Comparison of ENCODE assay signal across 3 worm cellular contexts in genomic region chrV:11314025-11314880, ce11.
TF ChIP-seq lines count a peak whose summit lies in the region.

No protein-coding gene starts in this region.

TF ChIP-seq in whole organism, L1 larva, 84 proteins besides CTCF, POLR2A, EP300 and RAD21 (continued from another document and continues in another):
- TF ChIP-seq nhr-28 (tag; optimal IDR thresholded peaks at IDR 0.05; lab: Kevin White, UChicago) (no peak), ceh-82 (tag; optimal IDR thresholded peaks at IDR 0.05; lab: Kevin White, UChicago) (peak; percentile 75 to 86 (median 79)), mab-9 (GFP tag; IDR thresholded peaks at IDR 0.05; lab: Robert Waterston, UW) (no peak), lin-14 (GFP tag; optimal IDR thresholded peaks at IDR 0.05; lab: Kevin White, UChicago) (peak; percentile 68), sptf-1 (tag; optimal IDR thresholded peaks at IDR 0.05; lab: Kevin White, UChicago) (no peak), sup-37 (GFP tag; optimal IDR thresholded peaks at IDR 0.05; lab: Kevin White, UChicago) (peak; percentile 52), hpl-2 (GFP tag; optimal IDR thresholded peaks at IDR 0.05; lab: Kevin White, UChicago) (peak; percentile 5), nhr-19 (GFP tag; conservative IDR thresholded peaks at IDR 0.05; lab: Robert Waterston, UW) (peak; percentile 78), elt-3 (tag; optimal IDR thresholded peaks at IDR 0.05; lab: Kevin White, UChicago) (peak in 2 of 6 experiments; percentile 77 to 82), unc-30 (tag; optimal IDR thresholded peaks at IDR 0.05; lab: Kevin White, UChicago) (no peak), nhr-90 (tag; optimal IDR thresholded peaks at IDR 0.05; lab: Kevin White, UChicago; ENCODE audit: poor library complexity) (peak; percentile 84), unc-62 (GFP tag; optimal IDR thresholded peaks at IDR 0.05; lab: Kevin White, UChicago) (no peak), ets-5 (GFP tag; IDR thresholded peaks at IDR 0.05; lab: Robert Waterston, UW) (no peak), lsy-2 (tag; optimal IDR thresholded peaks at IDR 0.05; lab: Kevin White, UChicago) (peak; percentile 62 to 81), efl-3 (GFP tag; optimal IDR thresholded peaks at IDR 0.05; lab: Kevin White, UChicago) (peak; percentile 64), ama-1 (optimal IDR thresholded peaks at IDR 0.05; lab: Kevin White, UChicago) (no peak), ces-1 (GFP tag; optimal IDR thresholded peaks at IDR 0.05; lab: Kevin White, UChicago) (no peak), ceh-8 (GFP tag; optimal IDR thresholded peaks at IDR 0.05; lab: Kevin White, UChicago) (peak; percentile 45), swsn-7 (tag; optimal IDR thresholded peaks at IDR 0.05; lab: Kevin White, UChicago) (peak; percentile 69), nhr-20 (tag; optimal IDR thresholded peaks at IDR 0.05; lab: Kevin White, UChicago) (peak; percentile 83), rnt-1 (tag; optimal IDR thresholded peaks at IDR 0.05; lab: Kevin White, UChicago) (peak; percentile 82), nhr-85 (tag; lab: Kevin White, UChicago) (peak; percentile 81), unc-98 (GFP tag; IDR thresholded peaks at IDR 0.05; lab: Robert Waterston, UW) (no peak), hlh-17 (GFP tag; optimal IDR thresholded peaks at IDR 0.05; lab: Kevin White, UChicago; ENCODE audit: borderline replicate concordance) (no peak), lin-35 (GFP tag; optimal IDR thresholded peaks at IDR 0.05; lab: Kevin White, UChicago) (peak; percentile 42 to 82), vab-15 (tag; optimal IDR thresholded peaks at IDR 0.05; lab: Kevin White, UChicago) (peak; percentile 70), ztf-4 (tag; optimal IDR thresholded peaks at IDR 0.05; lab: Kevin White, UChicago) (peak; percentile 8), ceh-90 (tag; optimal IDR thresholded peaks at IDR 0.05; lab: Kevin White, UChicago) (no peak), pax-3 (tag; optimal IDR thresholded peaks at IDR 0.05; lab: Kevin White, UChicago) (peak; percentile 35), irx-1 (tag; optimal IDR thresholded peaks at IDR 0.05; lab: Kevin White, UChicago) (peak; percentile 57), pag-3 (tag; optimal IDR thresholded peaks at IDR 0.05; lab: Kevin White, UChicago; ENCODE audit: borderline replicate concordance, insufficient read depth) (no peak), grh-1 (GFP tag; IDR thresholded peaks at IDR 0.05; lab: Robert Waterston, UW) (peak; percentile 65), nhr-11 (tag; optimal IDR thresholded peaks at IDR 0.05; lab: Kevin White, UChicago) (no peak), nhr-77 (tag; optimal IDR thresholded peaks at IDR 0.05; lab: Kevin White, UChicago) (peak; percentile 74), pqm-1 (tag; optimal IDR thresholded peaks at IDR 0.05; lab: Kevin White, UChicago) (no peak), skn-1 (tag; optimal IDR thresholded peaks at IDR 0.05; lab: Kevin White, UChicago) (peak; percentile 66), hlh-4 (tag; optimal IDR thresholded peaks at IDR 0.05; lab: Kevin White, UChicago) (no peak), alr-1 (tag; optimal IDR thresholded peaks at IDR 0.05; lab: Kevin White, UChicago; ENCODE audit: borderline replicate concordance) (no peak), fkh-8 (tag; optimal IDR thresholded peaks at IDR 0.05; lab: Kevin White, UChicago) (no peak), egl-27 (tag; optimal IDR thresholded peaks at IDR 0.05; lab: Kevin White, UChicago) (no peak), ceh-88 (GFP tag; IDR thresholded peaks at IDR 0.05; lab: Robert Waterston, UW) (no peak), nhr-84 (tag; optimal IDR thresholded peaks at IDR 0.05; lab: Kevin White, UChicago) (no peak), fkh-10 (GFP tag; optimal IDR thresholded peaks at IDR 0.05; lab: Kevin White, UChicago) (peak; percentile 7), C04F5.9 (tag; optimal IDR thresholded peaks at IDR 0.05; lab: Kevin White, UChicago) (no peak)

TF ChIP-seq in whole organism, L3 larva, 47 proteins besides CTCF, POLR2A, EP300 and RAD21 (continued from another document):
- TF ChIP-seq eor-1 (tag; optimal IDR thresholded peaks at IDR 0.05; lab: Kevin White, UChicago), result no peak
- peak; percentile 55 for TF ChIP-seq jun-1 (tag; optimal IDR thresholded peaks at IDR 0.05; lab: Kevin White, UChicago)
- TF ChIP-seq unc-39 (tag; optimal IDR thresholded peaks at IDR 0.05; lab: Kevin White, UChicago), result no peak
- peak; percentile 67 for TF ChIP-seq egl-5 (tag; optimal IDR thresholded peaks at IDR 0.05; lab: Kevin White, UChicago)
- no peak for TF ChIP-seq nhr-237 (tag; optimal IDR thresholded peaks at IDR 0.05; lab: Kevin White, UChicago)
- TF ChIP-seq lin-15B (tag; optimal IDR thresholded peaks at IDR 0.05; lab: Kevin White, UChicago), result peak; percentile 24
- TF ChIP-seq ztf-11 (tag; optimal IDR thresholded peaks at IDR 0.05; lab: Kevin White, UChicago), result peak; percentile 52
- TF ChIP-seq R02D3.7 (tag; optimal IDR thresholded peaks at IDR 0.05; lab: Kevin White, UChicago), result peak; percentile 36
- TF ChIP-seq lsy-12 (tag; optimal IDR thresholded peaks at IDR 0.05; lab: Kevin White, UChicago), result peak; percentile 80
- TF ChIP-seq skn-1 (tag; optimal IDR thresholded peaks at IDR 0.05; lab: Kevin White, UChicago), result peak; percentile 60
- peak; percentile 53 for TF ChIP-seq nfya-1 (tag; optimal IDR thresholded peaks at IDR 0.05; lab: Kevin White, UChicago; ENCODE audit: insufficient read depth)
- TF ChIP-seq mml-1 (tag; optimal IDR thresholded peaks at IDR 0.05; lab: Kevin White, UChicago), result peak; percentile 57
- TF ChIP-seq fos-1 (tag; optimal IDR thresholded peaks at IDR 0.05; lab: Kevin White, UChicago), result peak; percentile 74
- peak; percentile 76 for TF ChIP-seq nhr-23 (tag; optimal IDR thresholded peaks at IDR 0.05; lab: Kevin White, UChicago)
- TF ChIP-seq ztf-4 (tag; optimal IDR thresholded peaks at IDR 0.05; lab: Kevin White, UChicago), result peak; percentile 18
- TF ChIP-seq unc-62 (GFP tag; optimal IDR thresholded peaks at IDR 0.05; lab: Kevin White, UChicago), result peak; percentile 75

TF ChIP-seq in whole organism, young adult, 124 proteins besides CTCF, POLR2A, EP300 and RAD21 (continued from another document and continues in another):
- TF ChIP-seq B0019.2 (GFP tag; conservative IDR thresholded peaks at IDR 0.05; lab: Robert Waterston, UW) (peak; percentile 87), Y53G8AR.9 (GFP tag; conservative IDR thresholded peaks at IDR 0.05; lab: Robert Waterston, UW) (peak; percentile 96), T07F8.4 (tag; optimal IDR thresholded peaks at IDR 0.05; lab: Kevin White, UChicago) (peak; percentile 96), K12H6.12 (tag; optimal IDR thresholded peaks at IDR 0.05; lab: Kevin White, UChicago) (peak; percentile 90), ceh-58 (GFP tag; IDR thresholded peaks at IDR 0.05; lab: Robert Waterston, UW) (peak; percentile 99), Y56A3A.18 (GFP tag; IDR thresholded peaks at IDR 0.05; lab: Robert Waterston, UW) (peak; percentile 99), attf-6 (GFP tag; IDR thresholded peaks at IDR 0.05; lab: Robert Waterston, UW) (peak; percentile 88), lin-54 (GFP tag; optimal IDR thresholded peaks at IDR 0.05; lab: Kevin White, UChicago) (peak; percentile 89), athp-1 (tag; optimal IDR thresholded peaks at IDR 0.05; lab: Kevin White, UChicago) (peak; percentile 98), unc-62 (GFP tag; optimal IDR thresholded peaks at IDR 0.05; lab: Kevin White, UChicago) (peak; percentile 25), lir-1 (GFP tag; conservative IDR thresholded peaks at IDR 0.05; lab: Robert Waterston, UW) (peak; percentile 83), ccch-3 (GFP tag; optimal IDR thresholded peaks at IDR 0.05; lab: Kevin White, UChicago) (peak; percentile 90), snpc-1.3 (tag; optimal IDR thresholded peaks at IDR 0.05; lab: Kevin White, UChicago; ENCODE audit: insufficient read depth) (peak; percentile 97), mcd-1 (GFP tag; IDR thresholded peaks at IDR 0.05; lab: Robert Waterston, UW) (peak; percentile 86), tbp1 (GFP tag; optimal IDR thresholded peaks at IDR 0.05; lab: Kevin White, UChicago) (peak; percentile 100), sea-2 (GFP tag; IDR thresholded peaks at IDR 0.05; lab: Robert Waterston, UW) (peak; percentile 94), lag-1 (GFP tag; IDR thresholded peaks at IDR 0.05; lab: Robert Waterston, UW) (0 out of 2 replicates have a peak, but pooled peaks have one; percentile 71), mel-28 (tag; optimal IDR thresholded peaks at IDR 0.05; lab: Kevin White, UChicago; ENCODE audit: borderline replicate concordance) (peak; percentile 89), F57C9.4 (tag; optimal IDR thresholded peaks at IDR 0.05; lab: Kevin White, UChicago) (peak; percentile 96), dpl-1 (GFP tag; optimal IDR thresholded peaks at IDR 0.05; lab: Kevin White, UChicago) (peak; percentile 61), rec-8 (tag; optimal IDR thresholded peaks at IDR 0.05; lab: Kevin White, UChicago) (peak; percentile 94 to 98), F22D6.2 (tag; optimal IDR thresholded peaks at IDR 0.05; lab: Kevin White, UChicago) (peak; percentile 71), ceh-79 (tag; optimal IDR thresholded peaks at IDR 0.05; lab: Kevin White, UChicago) (peak; percentile 99), F37B4.10 (GFP tag; IDR thresholded peaks at IDR 0.05; lab: Robert Waterston, UW) (peak; percentile 98; the same call in 1 of the 2 replicates), C17E4.6 (GFP tag; IDR thresholded peaks at IDR 0.05; lab: Robert Waterston, UW) (peak; percentile 94), ceh-27 (GFP tag; optimal IDR thresholded peaks at IDR 0.05; lab: Kevin White, UChicago) (peak; percentile 99), ceh-100 (GFP tag; IDR thresholded peaks at IDR 0.05; lab: Robert Waterston, UW) (peak; percentile 86), Y95B8A.8 (GFP tag; IDR thresholded peaks at IDR 0.05; lab: Robert Waterston, UW) (peak; percentile 94), lsl-1 (GFP tag; optimal IDR thresholded peaks at IDR 0.05; lab: Kevin White, UChicago) (peak; percentile 74), D2030.7 (GFP tag; IDR thresholded peaks at IDR 0.05; lab: Robert Waterston, UW) (peak; percentile 92), repo-1 (tag; optimal IDR thresholded peaks at IDR 0.05; lab: Kevin White, UChicago) (peak; percentile 97), nhr-27 (tag; optimal IDR thresholded peaks at IDR 0.05; lab: Kevin White, UChicago) (peak; percentile 99), bed-1 (GFP tag; IDR thresholded peaks at IDR 0.05; lab: Robert Waterston, UW) (peak; percentile 98), nhr-120 (GFP tag; IDR thresholded peaks at IDR 0.05; lab: Robert Waterston, UW) (peak; percentile 99), B0035.1 (tag; optimal IDR thresholded peaks at IDR 0.05; lab: Kevin White, UChicago) (peak; percentile 92), fkh-3 (tag; optimal IDR thresholded peaks at IDR 0.05; lab: Kevin White, UChicago) (peak; percentile 99), ets-4 (GFP tag; optimal IDR thresholded peaks at IDR 0.05; lab: Kevin White, UChicago) (peak; percentile 99), lin-26 (GFP tag; IDR thresholded peaks at IDR 0.05; lab: Robert Waterston, UW) (peak; percentile 100), dpff-1 (tag; optimal IDR thresholded peaks at IDR 0.05; lab: Kevin White, UChicago) (peak; percentile 89), tbx-9 (tag; optimal IDR thresholded peaks at IDR 0.05; lab: Kevin White, UChicago; ENCODE audit: borderline replicate concordance) (peak; percentile 98), B0336.3 (GFP tag; IDR thresholded peaks at IDR 0.05; lab: Robert Waterston, UW) (peak; percentile 97), Y53F4B.3 (GFP tag; IDR thresholded peaks at IDR 0.05; lab: Robert Waterston, UW) (peak; percentile 84), efl-1 (GFP tag; optimal IDR thresholded peaks at IDR 0.05; lab: Kevin White, UChicago) (peak; percentile 53), snpc-1.1 (tag; optimal IDR thresholded peaks at IDR 0.05; lab: Kevin White, UChicago; ENCODE audit: insufficient read depth) (peak; percentile 87), gei-17 (GFP tag; optimal IDR thresholded peaks at IDR 0.05; lab: Kevin White, UChicago) (peak; percentile 87), pha-4 (tag; optimal IDR thresholded peaks at IDR 0.05; lab: Kevin White, UChicago) (no peak), hmg-1.2 (GFP tag; IDR thresholded peaks at IDR 0.05; lab: Robert Waterston, UW) (peak; percentile 90), zim-3 (tag; optimal IDR thresholded peaks at IDR 0.05; lab: Kevin White, UChicago) (peak; percentile 99), egl-18 (GFP tag; IDR thresholded peaks at IDR 0.05; lab: Robert Waterston, UW) (peak; percentile 92), lin-35 (GFP tag; optimal IDR thresholded peaks at IDR 0.05; lab: Kevin White, UChicago) (peak; percentile 22 to 87 (median 61)), sdz-38 (tag; optimal IDR thresholded peaks at IDR 0.05; lab: Kevin White, UChicago) (peak; percentile 57), snpc-4 (GFP tag; optimal IDR thresholded peaks at IDR 0.05; lab: Kevin White, UChicago) (peak; percentile 87), snpc-4 (tag; optimal IDR thresholded peaks at IDR 0.05; lab: Kevin White, UChicago) (peak; percentile 68 to 91 (median 88)), K11D2.4 (GFP tag; IDR thresholded peaks at IDR 0.05; lab: Robert Waterston, UW) (peak; percentile 89), F57A8.1 (GFP tag; optimal IDR thresholded peaks at IDR 0.05; lab: Kevin White, UChicago) (peak; percentile 99), nfyb-1 (GFP tag; IDR thresholded peaks at IDR 0.05; lab: Robert Waterston, UW) (peak; percentile 97), pbrm-1 (GFP tag; IDR thresholded peaks at IDR 0.05; lab: Robert Waterston, UW) (peak; percentile 94), madf-3 (GFP tag; IDR thresholded peaks at IDR 0.05; lab: Robert Waterston, UW) (peak; percentile 94), hlh-12 (tag; optimal IDR thresholded peaks at IDR 0.05; lab: Kevin White, UChicago) (peak; percentile 90), F55B11.4 (tag; optimal IDR thresholded peaks at IDR 0.05; lab: Kevin White, UChicago; ENCODE audit: borderline replicate concordance, insufficient read depth) (peak; percentile 25), madf-10 (tag; optimal IDR thresholded peaks at IDR 0.05; lab: Kevin White, UChicago) (peak; percentile 90), snpc-3.4 (tag; optimal IDR thresholded peaks at IDR 0.05; lab: Kevin White, UChicago) (peak; percentile 96), somi-1 (GFP tag; optimal IDR thresholded peaks at IDR 0.05; lab: Kevin White, UChicago) (peak; percentile 95), Y67H2A.10 (GFP tag; conservative IDR thresholded peaks at IDR 0.05; lab: Robert Waterston, UW) (peak; percentile 88), unc-130 (GFP tag; optimal IDR thresholded peaks at IDR 0.05; lab: Kevin White, UChicago) (peak; percentile 93), egl-44 (GFP tag; IDR thresholded peaks at IDR 0.05; lab: Robert Waterston, UW) (peak; percentile 99), tlf-1 (GFP tag; optimal IDR thresholded peaks at IDR 0.05; lab: Kevin White, UChicago) (peak; percentile 93), ama-1 (optimal IDR thresholded peaks at IDR 0.05; lab: Kevin White, UChicago) (no peak), ama-1 (GFP tag; optimal IDR thresholded peaks at IDR 0.05; lab: Kevin White, UChicago) (peak; percentile 95 to 96), sptf-2 (GFP tag; optimal IDR thresholded peaks at IDR 0.05; lab: Kevin White, UChicago) (peak; percentile 99), bed-2 (GFP tag; IDR thresholded peaks at IDR 0.05; lab: Robert Waterston, UW) (peak; percentile 87), ztf-25 (GFP tag; IDR thresholded peaks at IDR 0.05; lab: Robert Waterston, UW) (peak; percentile 99), ztf-22 (GFP tag; optimal IDR thresholded peaks at IDR 0.05; lab: Kevin White, UChicago) (peak; percentile 98), rpc-1 (optimal IDR thresholded peaks at IDR 0.05; lab: Kevin White, UChicago) (peak; percentile 99), rpc-1 (tag; optimal IDR thresholded peaks at IDR 0.05; lab: Kevin White, UChicago) (peak; percentile 99), madf-6 (GFP tag; IDR thresholded peaks at IDR 0.05; lab: Robert Waterston, UW) (peak; percentile 90), hlh-26 (GFP tag; conservative IDR thresholded peaks at IDR 0.05; lab: Robert Waterston, UW) (peak; percentile 84), xnd-1 (tag; optimal IDR thresholded peaks at IDR 0.05; lab: Kevin White, UChicago) (peak; percentile 29), C06A6.2 (GFP tag; conservative IDR thresholded peaks at IDR 0.05; lab: Robert Waterston, UW) (peak; percentile 82)
